Worm (Caenorhabditis elegans) whole organism, L4/young adult: ENCODE measurements around the gene clr-1.

Source experiments
- W03F9.2 ChIP-seq: fragments of 150-350 bp; optimal IDR thresholded peaks from 2 replicates; lab custom pipeline; 2014; ENCODE audit warnings: missing biosample characterization, missing genetic modification characterization
- dao-5 ChIP-seq: sonication (generic microtip); optimal IDR thresholded peaks from 2 replicates; lab custom pipeline; 2016; ENCODE audit warnings: missing genotype, missing genetic modification characterization, moderate library complexity, missing compliant biosample characterization
- him-1 ChIP-seq: sonication (generic microtip); optimal IDR thresholded peaks from 2 replicates; lab custom pipeline; 2016; ENCODE audit warnings: missing genotype, missing genetic modification reagents, missing genetic modification characterization, missing compliant biosample characterization

clr-1 gene

ce11 chrII:5511417-5512353 lies 45.5 kb downstream of the clr-1 start:
- TF ChIP-seq W03F9.2 (tag; lab: Kevin White, UChicago): no peak
- no peak for TF ChIP-seq him-1 (tag; lab: Kevin White, UChicago)
- TF ChIP-seq dao-5 (tag; lab: Kevin White, UChicago): no peak

DNA sequence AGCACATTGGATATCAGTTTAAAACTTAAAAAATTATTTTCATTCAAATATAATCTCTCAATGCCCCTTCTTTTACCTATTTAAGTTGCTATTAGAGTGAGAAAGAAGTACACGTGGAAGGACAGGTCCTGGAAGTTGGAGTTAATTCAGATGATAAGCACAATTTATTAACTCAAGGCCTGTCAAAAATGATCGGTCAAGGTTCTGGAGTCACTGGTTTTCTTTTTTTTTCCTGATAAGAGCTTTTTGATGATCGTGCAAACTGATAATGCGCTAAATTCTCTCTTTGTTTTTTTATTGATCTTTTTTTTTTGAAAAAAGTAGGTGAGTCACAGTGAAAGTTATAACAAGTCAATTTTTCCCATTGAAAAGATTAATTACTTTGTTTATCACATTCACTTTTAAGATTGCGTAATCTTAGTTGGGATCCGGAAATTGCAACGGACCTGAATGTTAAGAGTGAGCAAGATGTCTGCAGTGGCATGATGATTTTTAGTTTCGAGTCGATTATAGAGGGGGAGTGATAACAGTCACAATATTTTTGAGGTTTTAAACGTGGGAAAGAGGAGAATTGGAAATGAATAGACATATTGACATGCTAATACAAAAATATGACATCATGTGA lies 46.4 kb downstream of the clr-1 start:
- TF ChIP-seq W03F9.2 (tag; lab: Kevin White, UChicago): no peak
- no peak for TF ChIP-seq him-1 (tag; lab: Kevin White, UChicago)
- no peak for TF ChIP-seq dao-5 (tag; lab: Kevin White, UChicago)

DNA sequence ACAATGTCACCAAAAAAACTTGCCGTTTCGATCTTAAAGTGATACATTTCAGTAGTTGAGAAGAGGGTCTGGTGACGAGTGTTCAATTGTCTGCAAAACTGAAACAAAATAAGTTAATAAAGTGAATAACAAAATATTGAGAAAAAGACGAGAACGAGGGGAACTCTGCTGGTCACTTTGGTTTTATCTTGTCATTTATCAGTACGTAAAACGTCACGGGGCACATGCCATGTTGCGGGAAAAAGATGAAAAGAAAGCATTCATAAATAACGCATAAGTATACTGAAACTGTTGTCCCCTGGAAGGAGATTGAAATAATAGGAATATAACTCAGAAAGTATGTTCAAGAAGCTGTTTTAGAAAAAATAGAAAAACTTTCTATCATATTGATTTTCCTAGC lies 48.7 kb downstream of the clr-1 start, which contains the start of gene sahd-1:
Gene sahd-1 (minus strand): TSS at position 100 of the 400 bp plus-strand sequence.
- TF ChIP-seq W03F9.2 (tag; lab: Kevin White, UChicago): no peak
- no peak for TF ChIP-seq dao-5 (tag; lab: Kevin White, UChicago)
- no peak for TF ChIP-seq him-1 (tag; lab: Kevin White, UChicago)

- TF ChIP-seq W03F9.2 (tag; lab: Kevin White, UChicago) (no peak), him-1 (tag; lab: Kevin White, UChicago) (no peak), dao-5 (tag; lab: Kevin White, UChicago) (no peak)
Observed at ce11 chrII:5515542-5515941, 49.4 kb downstream of the clr-1 start, which contains the start of gene ZK177.3. Gene ZK177.3, plus strand, starts transcription at chrII:5515842.

DNA sequence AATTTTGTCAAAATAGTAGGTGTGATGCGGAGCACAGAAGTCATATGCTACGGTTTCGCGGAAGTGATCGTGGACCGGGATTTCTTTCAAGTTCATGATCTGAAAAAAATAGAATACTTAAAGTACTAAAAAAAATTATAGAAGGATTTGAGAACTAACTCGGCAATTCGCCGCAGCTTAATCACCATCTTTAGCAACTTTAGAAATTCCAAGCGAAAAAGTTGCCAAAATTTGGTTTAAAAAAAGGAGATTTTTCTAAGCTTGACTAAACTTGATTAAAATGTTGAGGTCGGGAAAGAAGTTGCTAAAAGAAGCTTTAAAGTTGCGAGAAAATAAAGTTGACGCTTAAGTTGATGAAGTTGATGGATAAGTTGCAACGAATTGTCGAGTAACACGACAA lies 51.5 kb downstream of the clr-1 start, which contains the start of gene ZK177.9:
Gene ZK177.9 (minus strand): TSS at position 101 of the 400 bp plus-strand sequence.
- TF ChIP-seq W03F9.2 (tag; lab: Kevin White, UChicago) (no peak), him-1 (tag; lab: Kevin White, UChicago) (no peak), dao-5 (tag; lab: Kevin White, UChicago) (no peak)

DNA sequence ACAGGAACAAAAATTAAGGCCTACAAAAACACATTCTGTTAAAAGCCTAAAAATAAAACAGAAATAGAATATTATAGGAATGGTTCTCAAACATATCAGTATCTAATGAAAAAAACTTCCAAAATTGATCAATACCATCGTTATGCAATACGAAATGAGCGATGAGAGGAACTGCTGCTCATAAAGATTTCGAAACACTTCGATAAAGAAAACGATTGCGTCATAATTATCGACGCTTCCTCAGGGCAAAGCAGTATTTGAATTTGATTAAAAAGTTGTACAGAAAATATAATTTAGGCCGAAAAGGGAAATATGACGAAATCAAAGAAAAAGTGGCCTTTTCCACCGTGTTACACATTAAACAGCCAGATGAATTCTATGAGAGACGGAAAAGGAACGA lies 51.9 kb downstream of the clr-1 start:
- TF ChIP-seq him-1 (tag; lab: Kevin White, UChicago) (no peak), dao-5 (tag; lab: Kevin White, UChicago) (no peak), W03F9.2 (tag; lab: Kevin White, UChicago) (no peak)

DNA sequence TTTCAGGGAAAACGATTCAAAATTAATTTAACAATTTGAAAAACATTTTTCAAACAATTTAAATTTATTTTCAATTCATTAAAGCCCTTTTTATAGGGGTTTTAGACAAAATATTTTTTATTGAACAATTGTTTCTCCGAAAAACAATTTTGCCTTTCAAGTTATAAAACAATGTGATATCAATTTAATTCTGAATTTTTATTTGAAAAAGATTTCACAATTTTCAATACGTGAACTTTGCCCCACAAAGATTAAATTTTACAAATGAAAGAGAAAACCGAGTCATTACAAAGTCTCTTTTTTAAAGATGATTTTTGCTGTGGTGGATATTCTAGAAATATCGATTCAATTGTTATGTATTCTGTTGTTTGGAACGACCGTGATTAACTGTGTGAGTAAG lies 52.8 kb downstream of the clr-1 start, which contains the start of gene ZK177.2:
Gene ZK177.2 (plus strand): TSS at position 301 of the 400 bp plus-strand sequence.
- TF ChIP-seq him-1 (tag; lab: Kevin White, UChicago) (no peak), W03F9.2 (tag; lab: Kevin White, UChicago) (no peak), dao-5 (tag; lab: Kevin White, UChicago) (no peak)

ce11 chrII:5521411-5521810 lies 55.3 kb downstream of the clr-1 start, which contains the start of gene ZK177.12:
Gene ZK177.12, plus strand, starts transcription at chrII:5521711.
- no peak for TF ChIP-seq him-1 (tag; lab: Kevin White, UChicago)

DNA sequence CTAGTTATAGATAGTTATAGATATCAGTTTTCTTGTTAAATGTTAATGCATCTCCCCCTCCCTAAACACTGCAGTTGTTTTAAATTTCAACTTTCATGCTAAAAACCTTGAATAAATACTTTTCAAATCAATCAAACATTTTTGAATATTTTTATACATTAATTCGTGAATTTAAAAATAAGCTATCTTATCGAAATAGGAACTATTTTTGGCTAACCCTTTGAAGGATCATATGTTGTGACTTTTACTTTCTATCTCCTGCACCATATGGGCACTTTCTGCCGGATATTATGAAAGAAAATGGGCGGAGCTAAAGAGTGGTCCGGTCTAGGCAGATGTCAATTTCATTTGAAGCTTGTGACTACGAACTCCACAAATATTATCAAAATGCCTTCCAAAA lies 56.5 kb downstream of the clr-1 start, which contains the start of gene ZK177.11:
Gene ZK177.11 (plus strand): TSS at position 301 of the 400 bp plus-strand sequence.
- TF ChIP-seq dao-5 (tag; lab: Kevin White, UChicago) (no peak), him-1 (tag; lab: Kevin White, UChicago) (no peak), W03F9.2 (tag; lab: Kevin White, UChicago) (no peak)
